Worm (Caenorhabditis elegans): ENCODE measurements around the gene C06E2.9.

The C06E2.9 gene

ce11 chrX:8860958-8861357 is at the start of gene C06E2.9:
Gene C06E2.9, plus strand, starts transcription at chrX:8861258.
- TF ChIP-seq hlh-15 (tag; optimal IDR thresholded peaks at IDR 0.05), result no peak
- TF ChIP-seq ceh-31 (tag; optimal IDR thresholded peaks at IDR 0.05), result no peak
- no peak for TF ChIP-seq C38D4.7 (GFP tag; optimal IDR thresholded peaks at IDR 0.05)
- TF ChIP-seq ceh-30 (tag; optimal IDR thresholded peaks at IDR 0.05), result no peak
- no peak for TF ChIP-seq tbx-2 (tag; optimal IDR thresholded peaks at IDR 0.05)
- no peak for TF ChIP-seq ceh-48 (tag; optimal IDR thresholded peaks at IDR 0.05)
- TF ChIP-seq ttx-3 (tag; optimal IDR thresholded peaks at IDR 0.05), result no peak
- TF ChIP-seq ceh-34 (tag; optimal IDR thresholded peaks at IDR 0.05), result no peak
- no peak for TF ChIP-seq ets-4 (tag; optimal IDR thresholded peaks at IDR 0.05)
- TF ChIP-seq ahr-1 (tag; optimal IDR thresholded peaks at IDR 0.05), result no peak
- TF ChIP-seq fax-1 (tag; optimal IDR thresholded peaks at IDR 0.05), result no peak
- TF ChIP-seq odd-2 (tag; optimal IDR thresholded peaks at IDR 0.05), result no peak

ce11 chrX:8811916-8812315 is 49.1 kb upstream of the C06E2.9 start, which contains the start of gene cnnm-2:
Gene cnnm-2, plus strand, starts transcription at chrX:8812105.
- TF ChIP-seq ceh-19 (GFP tag; optimal IDR thresholded peaks at IDR 0.05), result no peak
- no peak for TF ChIP-seq madf-2 (tag; optimal IDR thresholded peaks at IDR 0.05)
- no peak for TF ChIP-seq lin-11 (tag; optimal IDR thresholded peaks at IDR 0.05)
- TF ChIP-seq ttx-3 (tag; optimal IDR thresholded peaks at IDR 0.05), result no peak
- TF ChIP-seq elt-2 (tag; optimal IDR thresholded peaks at IDR 0.05), result peak; percentile 86
- no peak for TF ChIP-seq dmd-4 (tag; optimal IDR thresholded peaks at IDR 0.05; ENCODE audit: borderline replicate concordance)

ce11 chrX:8817929-8818328 is 43.1 kb upstream of the C06E2.9 start:
- TF ChIP-seq fkh-6 (tag; optimal IDR thresholded peaks at IDR 0.05) (peak; percentile 3), fkh-10 (GFP tag; optimal IDR thresholded peaks at IDR 0.05) (no peak), Y22D7AL.16 (tag; optimal IDR thresholded peaks at IDR 0.05) (no peak), C38D4.7 (GFP tag; optimal IDR thresholded peaks at IDR 0.05) (peak; percentile 11), gmeb-2 (tag; optimal IDR thresholded peaks at IDR 0.05) (peak; percentile 33), sox-4 (tag; optimal IDR thresholded peaks at IDR 0.05) (peak; percentile 26), ceh-6 (GFP tag; optimal IDR thresholded peaks at IDR 0.05) (peak; percentile 48), ceh-34 (tag; optimal IDR thresholded peaks at IDR 0.05) (peak; percentile 27), che-1 (tag; optimal IDR thresholded peaks at IDR 0.05) (peak; percentile 54), elt-2 (tag; optimal IDR thresholded peaks at IDR 0.05) (peak; percentile 66), ceh-22 (tag; optimal IDR thresholded peaks at IDR 0.05) (no peak), ref-2 (tag; optimal IDR thresholded peaks at IDR 0.05) (peak; percentile 29)

ce11 chrX:8819815-8820415 is 41.1 kb upstream of the C06E2.9 start:
- TF ChIP-seq elt-4 (tag; optimal IDR thresholded peaks at IDR 0.05) (no peak), lin-11 (tag; optimal IDR thresholded peaks at IDR 0.05) (no peak), F13H6.1 (tag; optimal IDR thresholded peaks at IDR 0.05) (no peak), pha-2 (tag; optimal IDR thresholded peaks at IDR 0.05) (no peak), dve-1 (tag; optimal IDR thresholded peaks at IDR 0.05) (no peak), ceh-34 (tag; optimal IDR thresholded peaks at IDR 0.05) (no peak), pqm-1 (tag; optimal IDR thresholded peaks at IDR 0.05) (no peak), unc-86 (tag; optimal IDR thresholded peaks at IDR 0.05) (no peak), hlh-8 (tag; optimal IDR thresholded peaks at IDR 0.05) (no peak), unc-42 (tag; optimal IDR thresholded peaks at IDR 0.05) (no peak), T23F11.4 (GFP tag; optimal IDR thresholded peaks at IDR 0.05) (no peak), npax-4 (tag; optimal IDR thresholded peaks at IDR 0.05) (no peak), nfya-1 (tag; optimal IDR thresholded peaks at IDR 0.05) (no peak), ceh-22 (tag; optimal IDR thresholded peaks at IDR 0.05) (no peak), madf-2 (tag; optimal IDR thresholded peaks at IDR 0.05) (no peak), ref-2 (tag; optimal IDR thresholded peaks at IDR 0.05) (no peak)
